Worm (Caenorhabditis elegans): ENCODE results near the gene Y60A9.3.

- TF ChIP-seq nhr-12 (tag; optimal IDR thresholded peaks at IDR 0.05) = no peak
- no peak for TF ChIP-seq hlh-1 (tag; optimal IDR thresholded peaks at IDR 0.05)
- TF ChIP-seq snpc-4 (tag; optimal IDR thresholded peaks at IDR 0.05) = no peak
- TF ChIP-seq elt-1 (tag; optimal IDR thresholded peaks at IDR 0.05; ENCODE audit: borderline replicate concordance, insufficient read depth) = no peak
- no peak for TF ChIP-seq drap-1 (GFP tag; optimal IDR thresholded peaks at IDR 0.05)
- TF ChIP-seq ham-2 (GFP tag; optimal IDR thresholded peaks at IDR 0.05) = no peak
- TF ChIP-seq unc-62 (GFP tag; optimal IDR thresholded peaks at IDR 0.05) = no peak
- no peak for TF ChIP-seq nhr-28 (tag; optimal IDR thresholded peaks at IDR 0.05)
- TF ChIP-seq cnd-1 (tag; optimal IDR thresholded peaks at IDR 0.05) = no peak
- TF ChIP-seq nhr-2 (tag; optimal IDR thresholded peaks at IDR 0.05) = no peak
- no peak for TF ChIP-seq unc-39 (tag; optimal IDR thresholded peaks at IDR 0.05)
Observed at ce11 chrX:14395267-14395666, 12.2 kb downstream of the Y60A9.3 start, which contains the start of gene Y60A9.1.
